Fruit fly (Drosophila melanogaster) whole organism, embryonic: Measurements from ENCODE around the gene RpS28a.
A peak's percentile ranks its signal among the peaks of the same experiment; 100 is the strongest.

ENCODE experiments used
- Atf-2 ChIP-seq: fragments of 200-800 bp; sonication (Bioruptor generic); optimal IDR thresholded peaks from 2 replicates; lab custom pipeline; 2016; ENCODE audit warnings: missing biosample characterization, missing genetic modification characterization
- Blimp-1 ChIP-seq: fragments of 200-800 bp; sonication (Bioruptor generic); optimal IDR thresholded peaks from 3 replicates; lab custom pipeline; 2018; ENCODE audit warnings: missing biosample characterization, missing genetic modification characterization, mild to moderate bottlenecking, moderate library complexity, missing genetic modification reagents
- CG10431 ChIP-seq: fragments of 200-800 bp; sonication (Bioruptor generic); optimal IDR thresholded peaks from 3 replicates; lab custom pipeline; 2018; ENCODE audit warnings: missing biosample characterization, mild to moderate bottlenecking, missing genetic modification characterization
- CG11695 ChIP-seq: fragments of 200-800 bp; sonication (Bioruptor generic); IDR thresholded peaks from 3 replicates; pipeline ENCODE4 v1.3.6; 2022; ENCODE audit warnings: missing biosample characterization, missing genetic modification characterization
- CG12744 ChIP-seq: fragments of 200-800 bp; sonication (Bioruptor generic); optimal IDR thresholded peaks from 2 replicates; lab custom pipeline; 2016; ENCODE audit warnings: missing biosample characterization, missing genetic modification characterization
- CG13894 ChIP-seq: fragments of 200-800 bp; sonication (Bioruptor generic); optimal IDR thresholded peaks from 3 replicates; lab custom pipeline; 2018; ENCODE audit warnings: missing biosample characterization, mild to moderate bottlenecking, missing genetic modification characterization, moderate library complexity
- CG15073 ChIP-seq: fragments of 200-800 bp; sonication (Bioruptor generic); optimal IDR thresholded peaks from 2 replicates; lab custom pipeline; 2016; ENCODE audit warnings: missing biosample characterization, missing genetic modification characterization
- CG15696 ChIP-seq: fragments of 200-800 bp; sonication (Bioruptor generic); optimal IDR thresholded peaks from 2 replicates; lab custom pipeline; 2019; ENCODE audit warnings: missing biosample characterization, mild to moderate bottlenecking, missing genetic modification characterization, moderate library complexity
- CG17328 ChIP-seq: fragments of 200-800 bp; sonication (Bioruptor generic); IDR thresholded peaks from 2 replicates; pipeline ENCODE4 v1.3.6; 2022; ENCODE audit warnings: missing biosample characterization, missing genetic modification characterization
- CG2678 ChIP-seq: fragments of 200-800 bp; sonication (Bioruptor generic); optimal IDR thresholded peaks from 3 replicates; lab custom pipeline; 2019; ENCODE audit warnings: missing biosample characterization, mild to moderate bottlenecking, missing genetic modification characterization, moderate library complexity
- CG2712 ChIP-seq: fragments of 200-800 bp; optimal IDR thresholded peaks from 3 replicates; lab custom pipeline; 2019; ENCODE audit warnings: missing biosample characterization, mild to moderate bottlenecking, missing genetic modification characterization, moderate library complexity
- CG6272 ChIP-seq: fragments of 200-800 bp; sonication (Bioruptor generic); IDR thresholded peaks from 2 replicates; pipeline ENCODE4 v1.3.6; 2022; ENCODE audit warnings: missing biosample characterization, missing genetic modification characterization
- CG6813 ChIP-seq: fragments of 200-800 bp; sonication (Bioruptor generic); optimal IDR thresholded peaks from 2 replicates; lab custom pipeline; 2017; ENCODE audit warnings: missing biosample characterization, missing genetic modification characterization, mild to moderate bottlenecking, moderate library complexity, missing genetic modification reagents
- CG7786 ChIP-seq: fragments of 200-800 bp; sonication (Bioruptor generic); optimal IDR thresholded peaks from 2 replicates; lab custom pipeline; 2016; ENCODE audit warnings: missing biosample characterization, missing genetic modification characterization
- CG7987 ChIP-seq: fragments of 200-800 bp; sonication (Bioruptor generic); optimal IDR thresholded peaks from 2 replicates; lab custom pipeline; 2018; ENCODE audit warnings: missing biosample characterization, mild to moderate bottlenecking, missing genetic modification characterization, moderate library complexity
- CG8359 ChIP-seq: fragments of 200-800 bp; sonication (Bioruptor generic); optimal IDR thresholded peaks from 2 replicates; lab custom pipeline; 2017; ENCODE audit warnings: missing biosample characterization, mild to moderate bottlenecking, missing genetic modification characterization, borderline replicate concordance
- CG9797 ChIP-seq: fragments of 200-800 bp; sonication (Bioruptor generic); optimal IDR thresholded peaks from 3 replicates; lab custom pipeline; 2018; ENCODE audit warnings: missing biosample characterization, mild to moderate bottlenecking, missing genetic modification characterization
- CG9817 ChIP-seq: fragments of 200-800 bp; sonication (Bioruptor generic); optimal IDR thresholded peaks from 2 replicates; lab custom pipeline; 2018; ENCODE audit warnings: missing biosample characterization, mild to moderate bottlenecking, missing genetic modification characterization, moderate library complexity
- D ChIP-seq, 2 experiments: fragments of 200-800 bp in 1 of 2; fragments of >200 bp in 1 of 2; sonication (Bioruptor generic) in 1 of 2; optimal IDR thresholded peaks; 2 replicates in 1 of 2; 3 replicates in 1 of 2; lab custom pipeline; 2017; ENCODE audit warnings: mild to moderate bottlenecking in 1 of 2, missing biosample characterization in 1 of 2, missing genetic modification characterization in 1 of 2, missing genetic modification reagents in 1 of 2
- D19B ChIP-seq: fragments of 200-800 bp; sonication (Bioruptor generic); optimal IDR thresholded peaks from 2 replicates; lab custom pipeline; 2017; ENCODE audit warnings: missing biosample characterization, mild to moderate bottlenecking, missing genetic modification characterization
- Dbx ChIP-seq: fragments of 200-800 bp; sonication (Bioruptor generic); IDR thresholded peaks from 3 replicates; pipeline ENCODE4 v1.3.6; 2022; ENCODE audit warnings: missing biosample characterization, missing genetic modification characterization
- Dip3 ChIP-seq: fragments of 200-800 bp; sonication (Bioruptor generic); optimal IDR thresholded peaks from 3 replicates; lab custom pipeline; 2016; ENCODE audit warnings: missing biosample characterization, missing genetic modification characterization
- Dref ChIP-seq: fragments of 200-800 bp; sonication (Bioruptor generic); IDR thresholded peaks from 2 replicates; pipeline ENCODE4 v1.3.6; 2022; ENCODE audit warnings: missing biosample characterization, missing genetic modification characterization
- E2f2 ChIP-seq: fragments of 200-800 bp; sonication (Bioruptor generic); IDR thresholded peaks from 2 replicates; pipeline ENCODE4 v1.3.6; 2022; ENCODE audit warnings: missing biosample characterization, missing genetic modification characterization
- Fer2 ChIP-seq: fragments of 200-800 bp; sonication (Bioruptor generic); optimal IDR thresholded peaks from 2 replicates; lab custom pipeline; 2018; ENCODE audit warnings: missing biosample characterization, mild to moderate bottlenecking, missing genetic modification characterization, moderate library complexity
- HLH54F ChIP-seq: fragments of 200-800 bp; sonication (Bioruptor generic); optimal IDR thresholded peaks from 3 replicates; lab custom pipeline; 2016; ENCODE audit warnings: missing biosample characterization, missing genetic modification characterization
- HLHmδ ChIP-seq: fragments of 200-800 bp; sonication (Bioruptor generic); optimal IDR thresholded peaks from 2 replicates; lab custom pipeline; 2018; ENCODE audit warnings: missing biosample characterization, mild to moderate bottlenecking, missing genetic modification characterization, moderate library complexity
- Mad ChIP-seq: fragments of 200-800 bp; sonication (Bioruptor generic); optimal IDR thresholded peaks from 2 replicates; lab custom pipeline; 2016; ENCODE audit warnings: missing biosample characterization, missing genetic modification characterization
- NC2α ChIP-seq: fragments of 200-800 bp; sonication (Bioruptor generic); optimal IDR thresholded peaks from 2 replicates; lab custom pipeline; 2016; ENCODE audit warnings: missing biosample characterization, missing genetic modification characterization
- Nf-YC ChIP-seq: fragments of 200-800 bp; optimal IDR thresholded peaks from 3 replicates; lab custom pipeline; 2019; ENCODE audit warnings: missing biosample characterization, mild to moderate bottlenecking, missing genetic modification characterization, moderate library complexity
- Taf1 ChIP-seq: fragments of 200-800 bp; sonication (Bioruptor generic); IDR thresholded peaks from 2 replicates; pipeline ENCODE4 v1.3.6; 2022; ENCODE audit warnings: missing biosample characterization, missing genetic modification characterization
- bcd ChIP-seq: fragments of 200-800 bp; sonication (Bioruptor generic); optimal IDR thresholded peaks from 2 replicates; lab custom pipeline; 2017; ENCODE audit warnings: missing biosample characterization, mild to moderate bottlenecking, missing genetic modification characterization
- corto ChIP-seq: fragments of 200-800 bp; sonication (Bioruptor generic); optimal IDR thresholded peaks from 2 replicates; lab custom pipeline; 2016; ENCODE audit warnings: missing biosample characterization, mild to moderate bottlenecking, missing genetic modification characterization, moderate library complexity
- crc ChIP-seq: fragments of 200-800 bp; sonication (Bioruptor generic); optimal IDR thresholded peaks from 2 replicates; lab custom pipeline; 2016; ENCODE audit warnings: missing biosample characterization, missing genetic modification characterization
- dimm ChIP-seq: fragments of 200-800 bp; sonication (Bioruptor generic); IDR thresholded peaks from 2 replicates; pipeline ENCODE4 v1.3.6; 2022; ENCODE audit warnings: missing biosample characterization, missing genetic modification characterization
- fd3F ChIP-seq: fragments of 200-800 bp; sonication (Bioruptor generic); optimal IDR thresholded peaks from 2 replicates; lab custom pipeline; 2018; ENCODE audit warnings: missing biosample characterization, mild to moderate bottlenecking, missing genetic modification characterization, moderate library complexity
- fu2 ChIP-seq: fragments of 200-800 bp; sonication (Bioruptor generic); optimal IDR thresholded peaks from 2 replicates; lab custom pipeline; 2016; ENCODE audit warnings: missing biosample characterization, missing genetic modification characterization
- gcm ChIP-seq: fragments of 200-800 bp; sonication (Bioruptor generic); optimal IDR thresholded peaks from 2 replicates; lab custom pipeline; 2019; ENCODE audit warnings: missing biosample characterization, mild to moderate bottlenecking, missing genetic modification characterization, moderate library complexity
- gem ChIP-seq: fragments of 200-800 bp; sonication (Bioruptor generic); optimal IDR thresholded peaks from 2 replicates; lab custom pipeline; 2019; ENCODE audit warnings: missing biosample characterization, mild to moderate bottlenecking, missing genetic modification characterization, moderate library complexity
- grau ChIP-seq: fragments of 200-800 bp; optimal IDR thresholded peaks from 3 replicates; lab custom pipeline; 2019; ENCODE audit warnings: missing biosample characterization, mild to moderate bottlenecking, missing genetic modification characterization, moderate library complexity
- h ChIP-seq: fragments of >200 bp; optimal IDR thresholded peaks from 2 replicates; lab custom pipeline; 2017
- her ChIP-seq: fragments of 200-800 bp; sonication (Bioruptor generic); optimal IDR thresholded peaks from 2 replicates; lab custom pipeline; 2016; ENCODE audit warnings: missing biosample characterization, missing genetic modification characterization
- klu ChIP-seq: fragments of 200-800 bp; sonication (Bioruptor generic); IDR thresholded peaks from 2 replicates; pipeline ENCODE4 v1.3.6; 2022; ENCODE audit warnings: missing biosample characterization, missing genetic modification characterization
- nerfin-2 ChIP-seq: fragments of 200-800 bp; sonication (Bioruptor generic); IDR thresholded peaks from 2 replicates; pipeline ENCODE4 v1.3.6; 2022; ENCODE audit warnings: missing biosample characterization, missing genetic modification characterization; ENCODE audit not compliant: partially characterized antibody
- otp ChIP-seq: fragments of 200-800 bp; sonication (Bioruptor generic); IDR thresholded peaks from 3 replicates; pipeline ENCODE4, ENCODE4 v1.3.6; 2022; ENCODE audit warnings: missing biosample characterization, missing genetic modification characterization
- pho ChIP-seq: fragments of 200-800 bp; sonication (Bioruptor generic); optimal IDR thresholded peaks from 2 replicates; lab custom pipeline; 2016; ENCODE audit warnings: missing biosample characterization, missing genetic modification characterization
- salm ChIP-seq: fragments of 200-800 bp; sonication (Bioruptor generic); optimal IDR thresholded peaks from 2 replicates; lab custom pipeline; 2018; ENCODE audit warnings: missing biosample characterization, mild to moderate bottlenecking, missing genetic modification characterization
- sr ChIP-seq: fragments of 200-800 bp; sonication (Bioruptor generic); IDR thresholded peaks from 3 replicates; pipeline ENCODE4 v1.3.6; 2022; ENCODE audit warnings: missing biosample characterization, missing genetic modification characterization
- tll ChIP-seq, 2 experiments: fragments of 200-800 bp in 1 of 2; fragments of >200 bp in 1 of 2; sonication (Bioruptor generic) in 1 of 2; optimal IDR thresholded peaks; 2 replicates each; lab custom pipeline; 2017 to 2019; ENCODE audit warnings: missing biosample characterization in 2 of 2, missing genetic modification characterization in 2 of 2, mild to moderate bottlenecking in 1 of 2, moderate library complexity in 1 of 2
- trh ChIP-seq: fragments of 200-800 bp; sonication (Bioruptor generic); optimal IDR thresholded peaks from 2 replicates; lab custom pipeline; 2016; ENCODE audit warnings: missing biosample characterization, missing genetic modification characterization
- unpg ChIP-seq: fragments of 200-800 bp; sonication (Bioruptor generic); optimal IDR thresholded peaks from 3 replicates; lab custom pipeline; 2018; ENCODE audit warnings: missing biosample characterization, mild to moderate bottlenecking, missing genetic modification characterization, moderate library complexity

RpS28a gene

DNA sequence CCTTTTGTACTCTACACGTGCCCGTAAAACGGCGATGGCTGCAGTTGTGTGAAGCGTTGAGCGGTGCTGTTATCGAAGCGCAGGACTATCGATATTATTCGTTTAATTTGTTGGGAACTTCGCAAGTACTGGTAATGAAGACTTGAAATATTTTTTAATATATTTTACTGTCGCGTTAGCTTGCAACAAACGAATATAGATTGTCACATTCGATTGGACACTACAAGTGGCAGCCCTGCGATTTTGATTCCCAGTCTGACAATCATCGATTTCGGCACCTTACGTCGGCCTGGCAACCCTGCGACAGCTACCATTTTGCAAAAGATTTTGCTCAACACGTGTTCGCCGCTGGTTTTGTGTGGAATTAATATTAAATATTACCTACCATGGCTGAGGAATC is 17.8 kb downstream of the RpS28a start, which contains the start of the genes Nlp and Nph (continued):
- peak; percentile 15 for TF ChIP-seq Dip3 (GFP tag; lab: Kevin White, UChicago)
- no peak for TF ChIP-seq salm
- no peak for TF ChIP-seq CG17328
- no peak for TF ChIP-seq crc
- no peak for TF ChIP-seq HLHmδ (GFP tag; lab: Kevin White, UChicago)
- TF ChIP-seq CG9797 (GFP tag; lab: Kevin White, UChicago) = peak; percentile 61
- TF ChIP-seq Fer2 (tag; lab: Kevin White, UChicago) = no peak
- TF ChIP-seq CG2712 = peak; percentile 49
- TF ChIP-seq CG9817 (tag; lab: Kevin White, UChicago) = no peak
- TF ChIP-seq dimm (GFP tag; lab: Robert Waterston, UW) = no peak
- no peak for TF ChIP-seq Taf1 (GFP tag; lab: Robert Waterston, UW)
- no peak for TF ChIP-seq bcd (GFP tag; lab: Kevin White, UChicago)
- no peak for TF ChIP-seq CG12744 (GFP tag; lab: Kevin White, UChicago)
- TF ChIP-seq unpg (GFP tag; lab: Kevin White, UChicago) = peak; percentile 16
- no peak for TF ChIP-seq fu2 (GFP tag; lab: Kevin White, UChicago)
- no peak for TF ChIP-seq her
- TF ChIP-seq NC2α (GFP tag; lab: Kevin White, UChicago) = no peak
- TF ChIP-seq otp (GFP tag; lab: Robert Waterston, UW) = no peak
- no peak for TF ChIP-seq CG8359
- no peak for TF ChIP-seq gem (tag; lab: Kevin White, UChicago)
- TF ChIP-seq Dref (GFP tag; lab: Robert Waterston, UW) = peak; percentile 71
- no peak for TF ChIP-seq pho (GFP tag; lab: Kevin White, UChicago)
- no peak for TF ChIP-seq fd3F (GFP tag; lab: Kevin White, UChicago)
- no peak for TF ChIP-seq CG6272 (GFP tag; lab: Robert Waterston, UW)
- TF ChIP-seq tll (GFP tag; optimal IDR thresholded peaks at IDR 0.05; lab: Kevin White, UChicago) = no peak
- no peak for TF ChIP-seq D19B (GFP tag; lab: Kevin White, UChicago)
- no peak for TF ChIP-seq CG11695 (GFP tag; lab: Robert Waterston, UW)
- no peak for TF ChIP-seq CG7987 (GFP tag; lab: Kevin White, UChicago)
- no peak for TF ChIP-seq D (optimal IDR thresholded peaks at IDR 0.05; lab: Kevin White, UChicago)
- no peak for TF ChIP-seq D (GFP tag; optimal IDR thresholded peaks at IDR 0.05; lab: Kevin White, UChicago)
- no peak for TF ChIP-seq Blimp-1
- TF ChIP-seq CG6813 (GFP tag; lab: Kevin White, UChicago) = no peak
- no peak for TF ChIP-seq CG2678 (tag; lab: Kevin White, UChicago)
- peak; percentile 78 for TF ChIP-seq nerfin-2 (GFP tag; lab: Robert Waterston, UW)
- TF ChIP-seq CG10431 = no peak
- TF ChIP-seq Dbx (GFP tag; lab: Robert Waterston, UW) = 0 out of 3 replicates have a peak, but pooled peaks have one; percentile 36
- no peak for TF ChIP-seq CG13894 (tag; lab: Kevin White, UChicago)
- TF ChIP-seq grau (tag; lab: Kevin White, UChicago) = peak; percentile 35
- TF ChIP-seq CG15073 = no peak
- no peak for TF ChIP-seq Atf-2 (GFP tag; lab: Kevin White, UChicago)
- TF ChIP-seq E2f2 (GFP tag; lab: Robert Waterston, UW) = peak; percentile 45
- TF ChIP-seq CG7786 = peak; percentile 7
- TF ChIP-seq sr (GFP tag; lab: Robert Waterston, UW) = no peak
- no peak for TF ChIP-seq h
- no peak for TF ChIP-seq trh (GFP tag; lab: Kevin White, UChicago)
- TF ChIP-seq corto = no peak
- TF ChIP-seq klu (GFP tag; lab: Robert Waterston, UW) = no peak
- TF ChIP-seq HLH54F (GFP tag; lab: Kevin White, UChicago) = no peak
- peak; percentile 39 for TF ChIP-seq Nf-YC (tag; lab: Kevin White, UChicago)
- no peak for TF ChIP-seq CG15696 (tag; lab: Kevin White, UChicago)
- TF ChIP-seq Mad (GFP tag; lab: Kevin White, UChicago) = peak; percentile 41
- no peak for TF ChIP-seq gcm (GFP tag; lab: Kevin White, UChicago)
